Fruit fly (Drosophila melanogaster): ENCODE data around the gene BI-1.

The BI-1 gene

DNA sequence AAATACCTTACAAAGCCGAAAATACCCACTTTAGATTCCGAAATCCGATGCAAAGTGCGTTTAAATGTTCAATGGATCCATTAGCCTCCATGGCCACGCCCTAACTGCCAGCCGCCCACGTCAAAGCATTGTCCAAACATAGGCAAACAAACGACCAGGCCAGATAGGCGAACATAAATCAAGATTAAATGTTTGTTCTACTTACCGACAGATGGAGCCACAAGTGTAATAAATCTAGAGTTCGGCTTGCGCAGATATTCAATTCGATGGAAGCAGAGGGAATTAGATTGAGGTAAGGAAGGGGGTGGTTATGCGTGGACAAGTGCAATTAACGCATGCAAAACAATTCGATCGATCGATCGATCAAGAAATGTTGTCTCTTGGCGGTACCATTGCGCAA, 15.1 kb upstream of the BI-1 start:
- TF ChIP-seq CG17801 (GFP tag; optimal IDR thresholded peaks at IDR 0.05; ENCODE audit: partially characterized antibody) = no peak

- TF ChIP-seq CG17801 (GFP tag; optimal IDR thresholded peaks at IDR 0.05; ENCODE audit: partially characterized antibody) = no peak
Measured at dm6 chr3L:8320105-8320813, 11.5 kb upstream of the BI-1 start, which contains the start of gene CG13670. TSS of gene CG13670 (plus strand) at chr3L:8320763.

DNA sequence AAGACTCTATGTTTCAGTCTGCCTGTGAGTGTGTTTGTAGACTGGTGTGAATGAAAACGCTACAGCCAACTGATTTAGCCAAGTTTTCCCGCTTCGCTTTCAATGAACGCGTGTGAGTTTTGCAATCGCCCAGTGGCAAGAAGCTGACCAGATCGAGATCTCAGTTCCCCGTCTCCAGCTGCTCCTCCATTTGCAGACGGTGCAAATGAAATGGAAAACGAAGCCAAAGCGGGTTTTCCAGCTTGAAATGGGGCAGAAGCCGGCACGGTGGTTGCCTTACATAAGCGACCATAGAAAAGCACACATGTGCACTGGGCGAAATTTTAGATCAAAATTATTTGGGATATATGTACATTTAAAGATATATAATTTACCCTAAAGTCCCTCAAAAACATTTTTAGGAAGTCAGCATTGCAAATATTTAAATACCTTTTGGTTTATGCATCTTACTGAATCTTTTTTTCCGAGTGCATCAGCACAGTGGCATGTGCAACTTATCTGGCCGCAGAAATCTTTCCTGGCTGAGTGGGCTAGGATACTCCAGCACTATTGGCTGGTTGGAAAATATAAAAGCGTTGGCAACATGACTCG, 10.3 kb upstream of the BI-1 start, which contains the start of gene CG43059:
Gene CG43059 (minus strand): TSS at position 51 of the 591 bp plus-strand sequence.
- TF ChIP-seq CG17801 (GFP tag; optimal IDR thresholded peaks at IDR 0.05; ENCODE audit: partially characterized antibody) = no peak

DNA sequence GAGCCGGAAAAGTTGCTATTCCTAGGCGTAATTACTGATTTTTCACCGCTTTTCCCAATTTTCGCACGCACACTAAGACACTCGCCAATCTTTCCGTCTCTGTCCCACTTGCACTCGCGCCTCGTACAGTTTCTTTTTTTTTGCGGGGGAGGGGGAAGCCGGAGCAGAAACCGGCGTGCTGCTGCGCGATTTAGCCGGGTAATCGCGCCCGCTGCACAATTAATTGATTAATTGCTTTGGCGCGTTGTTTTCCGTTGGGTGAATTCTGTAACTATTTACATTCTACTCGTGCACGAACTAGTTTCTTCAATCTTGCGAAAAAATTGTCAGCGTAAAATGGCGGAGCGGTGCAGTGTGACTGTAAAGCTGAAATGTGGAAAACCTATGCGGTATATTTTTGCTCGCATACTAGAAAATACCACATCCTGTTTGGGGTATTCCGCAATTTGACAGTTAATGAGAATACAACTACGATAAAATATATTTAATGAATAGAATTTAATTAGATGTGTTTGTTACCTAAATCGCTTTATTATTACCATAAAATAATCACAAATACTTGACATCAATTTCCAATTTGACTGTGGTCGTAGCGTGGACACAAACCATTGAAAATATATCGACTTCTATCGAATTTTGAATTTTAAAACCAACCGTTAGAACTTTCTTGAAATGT, 6.5 kb upstream of the BI-1 start, which contains the start of gene Cpsf6:
Gene Cpsf6 (minus strand): TSS at position 362 of the 676 bp plus-strand sequence.
- TF ChIP-seq CG17801 (GFP tag; optimal IDR thresholded peaks at IDR 0.05; ENCODE audit: partially characterized antibody) = peak; percentile 3

dm6 chr3L:8314788-8315140, 6.0 kb upstream of the BI-1 start:
- no peak for TF ChIP-seq CG17801 (GFP tag; optimal IDR thresholded peaks at IDR 0.05; ENCODE audit: partially characterized antibody)

dm6 chr3L:8312290-8312689, 3.5 kb upstream of the BI-1 start:
- no peak for TF ChIP-seq CG17801 (GFP tag; optimal IDR thresholded peaks at IDR 0.05; ENCODE audit: partially characterized antibody)

DNA sequence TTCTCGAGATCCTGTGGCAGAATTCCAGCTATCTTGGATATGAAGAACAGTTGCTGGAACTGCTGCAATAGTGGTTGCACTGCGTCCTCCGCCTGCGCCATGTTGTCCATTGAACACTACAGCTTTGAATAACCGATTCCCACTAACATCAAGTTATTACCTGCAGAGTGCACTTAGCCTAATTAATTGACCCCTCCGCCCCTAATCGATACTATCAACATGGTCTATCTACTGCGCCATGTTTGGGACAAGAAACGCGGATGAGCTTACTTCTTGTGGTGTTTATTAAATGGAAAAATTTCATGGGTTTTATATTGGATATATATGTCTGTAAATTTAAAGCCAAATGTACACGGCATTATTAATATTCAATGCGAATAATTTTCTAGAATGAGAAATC, 1.9 kb downstream of the BI-1 start, which contains the start of gene Gr66a:
Gene Gr66a (minus strand): TSS at position 101 of the 400 bp plus-strand sequence.
- TF ChIP-seq CG17801 (GFP tag; optimal IDR thresholded peaks at IDR 0.05; ENCODE audit: partially characterized antibody) = no peak

dm6 chr3L:8303912-8304311, 4.8 kb downstream of the BI-1 start, which contains the start of the genes CG7194 and Sbp2:
TSS of gene CG7194 (minus strand) at chr3L:8304059.
TSS of gene Sbp2 (plus strand) at chr3L:8304157.
- TF ChIP-seq CG17801 (GFP tag; optimal IDR thresholded peaks at IDR 0.05; ENCODE audit: partially characterized antibody) = no peak

dm6 chr3L:8299224-8300130, 9.3 kb downstream of the BI-1 start, which contains the start of the genes Arl5 and CG13671:
TSS of gene Arl5 (minus strand) at chr3L:8299839.
TSS of gene CG13671 (plus strand) at chr3L:8300064.
- peak; percentile 72 for TF ChIP-seq CG17801 (GFP tag; optimal IDR thresholded peaks at IDR 0.05; ENCODE audit: partially characterized antibody)

- no peak for TF ChIP-seq CG17801 (GFP tag; optimal IDR thresholded peaks at IDR 0.05; ENCODE audit: partially characterized antibody)
Measured at dm6 chr3L:8297488-8297887, 11.3 kb downstream of the BI-1 start.

dm6 chr3L:8296941-8297340, 11.8 kb downstream of the BI-1 start, which contains the start of gene Rab19:
TSS of gene Rab19 (plus strand) at chr3L:8297018.
- TF ChIP-seq CG17801 (GFP tag; optimal IDR thresholded peaks at IDR 0.05; ENCODE audit: partially characterized antibody) = peak; percentile 21

- TF ChIP-seq CG17801 (GFP tag; optimal IDR thresholded peaks at IDR 0.05; ENCODE audit: partially characterized antibody) = no peak
Measured at dm6 chr3L:8295227-8295626, 13.5 kb downstream of the BI-1 start, which contains the start of gene CG7201. TSS of gene CG7201 (minus strand) at chr3L:8295327.

- TF ChIP-seq CG17801 (GFP tag; optimal IDR thresholded peaks at IDR 0.05; ENCODE audit: partially characterized antibody) = peak; percentile 28
Measured at dm6 chr3L:8289336-8290258, 19.1 kb downstream of the BI-1 start, which contains the start of gene cert. TSS of gene cert (minus strand) at chr3L:8289870.
